Worm (Caenorhabditis elegans) whole organism, young adult: ENCODE measurements around the gene ntr-2.

Experiments
- Y95B8A.8 ChIP-seq: fragments of 200-800 bp; sonication (Bioruptor generic); IDR thresholded peaks from 2 replicates; pipeline ENCODE4 v1.3.6; 2022; ENCODE audit warnings: missing genetic modification reagents, missing genetic modification characterization, missing compliant biosample characterization
- dox-1 ChIP-seq: fragments of 200-800 bp; sonication (Bioruptor generic); IDR thresholded peaks from 2 replicates; pipeline ENCODE4 v1.3.6; 2022; ENCODE audit warnings: missing genetic modification reagents, missing genetic modification characterization, missing compliant biosample characterization
- efl-1 ChIP-seq: fragments of 150-350 bp; optimal IDR thresholded peaks from 2 replicates; lab custom pipeline; 2014; ENCODE audit warnings: missing biosample characterization, missing genetic modification reagents, missing genetic modification characterization
- snpc-1.1 ChIP-seq: sonication (generic microtip); optimal IDR thresholded peaks from 2 replicates; lab custom pipeline; 2017; ENCODE audit warnings: missing genetic modification characterization, mild to moderate bottlenecking, missing compliant biosample characterization, antibody characterized with exemption, moderate library complexity, missing genotype, missing genetic modification reagents; ENCODE audit not compliant: insufficient read depth
- tlf-1 ChIP-seq: fragments of 200-800 bp; sonication (Bioruptor generic); optimal IDR thresholded peaks from 2 replicates; lab custom pipeline; 2018; ENCODE audit warnings: mild to moderate bottlenecking, missing genetic modification characterization, missing compliant biosample characterization
- ztf-6 ChIP-seq: fragments of 200-800 bp; sonication (Bioruptor generic); IDR thresholded peaks from 2 replicates; pipeline ENCODE4 v1.3.6; 2022; ENCODE audit warnings: missing genetic modification reagents, missing genetic modification characterization, missing compliant biosample characterization

DNA sequence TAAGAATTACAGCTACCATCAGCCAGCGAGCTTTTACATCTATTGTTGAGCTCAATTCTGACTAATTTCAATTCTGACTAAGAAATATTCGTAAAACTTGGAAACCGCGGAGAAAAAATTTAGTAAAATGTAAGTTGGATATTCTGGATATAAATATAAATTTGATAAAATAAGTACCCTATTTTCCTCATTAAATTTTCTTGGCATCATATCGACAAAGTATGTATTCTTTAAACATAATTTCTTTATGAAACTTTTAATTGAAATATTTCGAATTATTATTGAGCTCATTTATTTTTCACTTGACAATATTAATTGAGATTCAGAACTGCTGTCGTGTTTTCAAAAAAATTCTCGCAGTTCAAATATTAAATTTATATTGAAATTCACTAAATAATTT is 758 bp upstream of the ntr-2 start:
- TF ChIP-seq dox-1, result no peak
- no peak for TF ChIP-seq Y95B8A.8 (GFP tag; lab: Robert Waterston, UW)
- TF ChIP-seq ztf-6 (GFP tag; lab: Robert Waterston, UW), result no peak
- no peak for TF ChIP-seq tlf-1 (GFP tag; lab: Kevin White, UChicago)
- TF ChIP-seq efl-1 (GFP tag; lab: Kevin White, UChicago), result no peak
- no peak for TF ChIP-seq snpc-1.1 (tag; lab: Kevin White, UChicago)
